Worm (Caenorhabditis elegans) whole organism, young adult: ENCODE results near the gene F52D2.7.

ENCODE experiments used
- B0035.1 ChIP-seq: sonication (generic microtip); optimal IDR thresholded peaks from 2 replicates; lab custom pipeline; 2016; ENCODE audit warnings: missing genetic modification characterization, mild to moderate bottlenecking, missing compliant biosample characterization, missing genotype, missing genetic modification reagents
- B0261.1 ChIP-seq: sonication (generic microtip); optimal IDR thresholded peaks from 2 replicates; lab custom pipeline; 2016; ENCODE audit warnings: mild to moderate bottlenecking, missing genetic modification characterization, moderate library complexity, missing compliant biosample characterization
- B0336.3 ChIP-seq: fragments of 200-800 bp; sonication (Bioruptor generic); IDR thresholded peaks from 2 replicates; pipeline ENCODE4 v1.3.6; 2022; ENCODE audit warnings: missing genetic modification characterization, missing compliant biosample characterization
- C06A6.2 ChIP-seq: fragments of 200-800 bp; sonication (Bioruptor generic); conservative IDR thresholded peaks from 2 replicates; pipeline ENCODE4 v1.3.6; 2022; ENCODE audit warnings: missing genetic modification characterization, missing compliant biosample characterization
- D2030.7 ChIP-seq: fragments of 200-800 bp; sonication (Bioruptor generic); IDR thresholded peaks from 2 replicates; pipeline ENCODE4 v1.3.6; 2022; ENCODE audit warnings: missing genetic modification reagents, missing genetic modification characterization, missing compliant biosample characterization
- F22D6.2 ChIP-seq: sonication (generic microtip); optimal IDR thresholded peaks from 2 replicates; lab custom pipeline; 2016; ENCODE audit warnings: mild to moderate bottlenecking, missing genetic modification characterization, missing compliant biosample characterization
- F37B4.10 ChIP-seq: fragments of 200-800 bp; sonication (Bioruptor generic); IDR thresholded peaks from 2 replicates; pipeline ENCODE4 v1.3.6; 2022; ENCODE audit warnings: missing genetic modification characterization, missing compliant biosample characterization
- F39B2.1 ChIP-seq: fragments of 200-800 bp; sonication (Bioruptor generic); IDR thresholded peaks from 2 replicates; pipeline ENCODE4 v1.3.6; 2022; ENCODE audit warnings: missing genetic modification reagents, missing genetic modification characterization, missing compliant biosample characterization
- F52B5.7 ChIP-seq: sonication (generic microtip); optimal IDR thresholded peaks from 2 replicates; lab custom pipeline; 2016; ENCODE audit warnings: mild to moderate bottlenecking, missing genetic modification characterization, missing compliant biosample characterization
- F57C9.4 ChIP-seq: sonication (generic microtip); optimal IDR thresholded peaks from 2 replicates; lab custom pipeline; 2017; ENCODE audit warnings: mild to moderate bottlenecking, missing genetic modification characterization, missing compliant biosample characterization
- K11D2.4 ChIP-seq: fragments of 200-800 bp; sonication (Bioruptor generic); IDR thresholded peaks from 2 replicates; pipeline ENCODE4 v1.3.6; 2022; ENCODE audit warnings: missing genetic modification reagents, missing genetic modification characterization, missing compliant biosample characterization
- ama-1 ChIP-seq, 3 experiments: fragments of 150-350 bp in 1 of 3; sonication (generic microtip) in 2 of 3; optimal IDR thresholded peaks; 2 replicates each; lab custom pipeline; 2014 to 2018; ENCODE audit warnings: missing biosample characterization in 2 of 3, missing genetic modification characterization in 2 of 3, missing genetic modification reagents in 2 of 3
- aptf-3 ChIP-seq: fragments of 200-800 bp; sonication (Bioruptor generic); IDR thresholded peaks from 2 replicates; pipeline ENCODE4 v1.3.6; 2022; ENCODE audit warnings: missing genetic modification characterization, missing compliant biosample characterization
- bed-2 ChIP-seq: fragments of 200-800 bp; sonication (Bioruptor generic); IDR thresholded peaks from 2 replicates; pipeline ENCODE4 v1.3.6; 2022; ENCODE audit warnings: missing genetic modification reagents, missing genetic modification characterization, missing compliant biosample characterization
- cebp-1 ChIP-seq, 2 experiments: fragments of 200-800 bp in 1 of 2; sonication (Bioruptor generic) in 1 of 2; sonication (generic microtip) in 1 of 2; IDR thresholded peaks in 1 of 2; optimal IDR thresholded peaks in 1 of 2; 2 replicates each; pipeline versions ENCODE4 v1.3.6 to Lab custom; 2017 to 2022; ENCODE audit warnings: missing compliant biosample characterization in 2 of 2, missing genetic modification characterization in 2 of 2, mild to moderate bottlenecking in 1 of 2, missing genetic modification reagents in 1 of 2, moderate library complexity in 1 of 2
- ceh-40 ChIP-seq: fragments of 200-800 bp; sonication (Bioruptor generic); IDR thresholded peaks from 2 replicates; pipeline ENCODE4 v1.3.6; 2022; ENCODE audit warnings: missing genetic modification characterization, missing compliant biosample characterization
- dpl-1 ChIP-seq: fragments of 150-350 bp; optimal IDR thresholded peaks from 2 replicates; lab custom pipeline; 2014; ENCODE audit warnings: missing biosample characterization, missing genetic modification reagents, missing genetic modification characterization
- efl-1 ChIP-seq: fragments of 150-350 bp; optimal IDR thresholded peaks from 2 replicates; lab custom pipeline; 2014; ENCODE audit warnings: missing biosample characterization, missing genetic modification reagents, missing genetic modification characterization
- egrh-3 ChIP-seq: fragments of 200-800 bp; sonication (Bioruptor generic); IDR thresholded peaks from 2 replicates; pipeline ENCODE4 v1.3.6; 2022; ENCODE audit warnings: missing genetic modification reagents, missing genetic modification characterization, missing compliant biosample characterization
- gei-17 ChIP-seq: fragments of 200-800 bp; sonication (Bioruptor generic); optimal IDR thresholded peaks from 2 replicates; lab custom pipeline; 2018; ENCODE audit warnings: mild to moderate bottlenecking, missing genetic modification characterization, missing compliant biosample characterization
- him-1 ChIP-seq: sonication (generic microtip); optimal IDR thresholded peaks from 2 replicates; lab custom pipeline; 2016; ENCODE audit warnings: missing genotype, missing genetic modification reagents, missing genetic modification characterization, missing compliant biosample characterization
- hlh-12 ChIP-seq: sonication (generic microtip); optimal IDR thresholded peaks from 2 replicates; lab custom pipeline; 2016; ENCODE audit warnings: missing genetic modification characterization, missing compliant biosample characterization
- hmg-1.2 ChIP-seq: fragments of 200-800 bp; sonication (Bioruptor generic); IDR thresholded peaks from 2 replicates; pipeline ENCODE4 v1.3.6; 2022; ENCODE audit warnings: missing genetic modification reagents, missing genetic modification characterization, missing compliant biosample characterization
- hsf-1 ChIP-seq: fragments of 200-800 bp; sonication (Bioruptor generic); IDR thresholded peaks from 2 replicates; pipeline ENCODE4 v1.3.6; 2022; ENCODE audit warnings: missing genetic modification reagents, missing genetic modification characterization, missing compliant biosample characterization
- let-607 ChIP-seq, 2 experiments: fragments of 200-800 bp in 1 of 2; sonication (Bioruptor generic) in 1 of 2; sonication (generic microtip) in 1 of 2; optimal IDR thresholded peaks; 2 replicates each; lab custom pipeline; 2016 to 2018; ENCODE audit warnings: mild to moderate bottlenecking in 2 of 2, missing compliant biosample characterization in 2 of 2, missing genetic modification characterization in 2 of 2, moderate library complexity in 2 of 2, missing genotype in 1 of 2
- lin-26 ChIP-seq: fragments of 200-800 bp; sonication (Bioruptor generic); IDR thresholded peaks from 2 replicates; pipeline ENCODE4 v1.3.6; 2022; ENCODE audit warnings: missing genetic modification reagents, missing genetic modification characterization, missing compliant biosample characterization
- lir-1 ChIP-seq: fragments of 200-800 bp; sonication (Bioruptor generic); conservative IDR thresholded peaks from 2 replicates; pipeline ENCODE4 v1.3.6; 2022; ENCODE audit warnings: missing genetic modification reagents, missing genetic modification characterization, missing compliant biosample characterization
- lsy-27 ChIP-seq: sonication (generic microtip); optimal IDR thresholded peaks from 2 replicates; lab custom pipeline; 2017; ENCODE audit warnings: missing genetic modification characterization, mild to moderate bottlenecking, missing compliant biosample characterization, antibody characterized with exemption, missing genotype, borderline replicate concordance; ENCODE audit not compliant: insufficient read depth
- madf-10 ChIP-seq: sonication (generic microtip); optimal IDR thresholded peaks from 2 replicates; lab custom pipeline; 2016; ENCODE audit warnings: mild to moderate bottlenecking, missing genetic modification characterization, missing compliant biosample characterization
- madf-6 ChIP-seq: fragments of 200-800 bp; sonication (Bioruptor generic); IDR thresholded peaks from 2 replicates; pipeline ENCODE4 v1.3.6; 2022; ENCODE audit warnings: missing genetic modification reagents, missing genetic modification characterization, missing compliant biosample characterization
- nhr-80 ChIP-seq: sonication (generic microtip); optimal IDR thresholded peaks from 2 replicates; lab custom pipeline; 2016; ENCODE audit warnings: missing genetic modification characterization, missing compliant biosample characterization
- rcor-1 ChIP-seq: fragments of 200-800 bp; sonication (Bioruptor generic); IDR thresholded peaks from 2 replicates; pipeline ENCODE4 v1.3.6; 2022; ENCODE audit warnings: missing genetic modification reagents, missing genetic modification characterization, missing compliant biosample characterization
- rpc-1 ChIP-seq, 2 experiments: fragments of 150-350 bp in 1 of 2; sonication (generic microtip) in 1 of 2; optimal IDR thresholded peaks; 2 replicates each; lab custom pipeline; 2014 to 2018; ENCODE audit warnings: missing biosample characterization in 1 of 2, missing genetic modification characterization in 1 of 2, missing genetic modification reagents in 1 of 2, missing genotype in 1 of 2
- snpc-1.1 ChIP-seq: sonication (generic microtip); optimal IDR thresholded peaks from 2 replicates; lab custom pipeline; 2017; ENCODE audit warnings: missing genetic modification characterization, mild to moderate bottlenecking, missing compliant biosample characterization, antibody characterized with exemption, moderate library complexity, missing genotype, missing genetic modification reagents; ENCODE audit not compliant: insufficient read depth
- snpc-3.4 ChIP-seq: sonication (generic microtip); optimal IDR thresholded peaks from 2 replicates; lab custom pipeline; 2017; ENCODE audit warnings: missing genetic modification characterization, mild to moderate bottlenecking, missing compliant biosample characterization, antibody characterized with exemption, moderate library complexity, missing genotype, missing genetic modification reagents
- sptf-2 ChIP-seq: fragments of 200-800 bp; sonication (Bioruptor generic); optimal IDR thresholded peaks from 2 replicates; lab custom pipeline; 2018; ENCODE audit warnings: mild to moderate bottlenecking, missing genetic modification characterization, missing compliant biosample characterization
- tbx-9 ChIP-seq: sonication (generic microtip); optimal IDR thresholded peaks from 2 replicates; lab custom pipeline; 2016; ENCODE audit warnings: borderline replicate concordance, missing genetic modification characterization, inconsistent platforms, missing compliant biosample characterization
- tlf-1 ChIP-seq: fragments of 200-800 bp; sonication (Bioruptor generic); optimal IDR thresholded peaks from 2 replicates; lab custom pipeline; 2018; ENCODE audit warnings: mild to moderate bottlenecking, missing genetic modification characterization, missing compliant biosample characterization
- unc-62 ChIP-seq: fragments of 150-350 bp; optimal IDR thresholded peaks from 2 replicates; lab custom pipeline; 2014; ENCODE audit warnings: missing biosample characterization, missing genetic modification reagents, missing genetic modification characterization
- ztf-25 ChIP-seq: fragments of 200-800 bp; sonication (Bioruptor generic); IDR thresholded peaks from 2 replicates; pipeline ENCODE4 v1.3.6; 2022; ENCODE audit warnings: missing genetic modification reagents, missing genetic modification characterization, missing compliant biosample characterization

F52D2.7 gene

ce11 chrX:1974699-1975098 is 12.3 kb downstream of the F52D2.7 start, which contains the start of gene F52D2.5:
Gene F52D2.5, minus strand, starts transcription at chrX:1974799.
- TF ChIP-seq madf-6 (GFP tag; lab: Robert Waterston, UW) (no peak), tlf-1 (GFP tag; lab: Kevin White, UChicago) (no peak), aptf-3 (no peak), F57C9.4 (tag; lab: Kevin White, UChicago) (no peak), egrh-3 (GFP tag; lab: Robert Waterston, UW) (no peak), him-1 (tag; lab: Kevin White, UChicago) (no peak), D2030.7 (GFP tag; lab: Robert Waterston, UW) (no peak), ceh-40 (GFP tag; lab: Robert Waterston, UW) (no peak), C06A6.2 (GFP tag; lab: Robert Waterston, UW) (no peak), hlh-12 (tag; lab: Kevin White, UChicago) (no peak), let-607 (tag; optimal IDR thresholded peaks at IDR 0.05; lab: Kevin White, UChicago) (no peak), ama-1 (optimal IDR thresholded peaks at IDR 0.05; lab: Kevin White, UChicago) (no peak), ama-1 (GFP tag; optimal IDR thresholded peaks at IDR 0.05; lab: Kevin White, UChicago) (no peak)
- TF ChIP-seq, all 124 proteins: peak for 0

DNA sequence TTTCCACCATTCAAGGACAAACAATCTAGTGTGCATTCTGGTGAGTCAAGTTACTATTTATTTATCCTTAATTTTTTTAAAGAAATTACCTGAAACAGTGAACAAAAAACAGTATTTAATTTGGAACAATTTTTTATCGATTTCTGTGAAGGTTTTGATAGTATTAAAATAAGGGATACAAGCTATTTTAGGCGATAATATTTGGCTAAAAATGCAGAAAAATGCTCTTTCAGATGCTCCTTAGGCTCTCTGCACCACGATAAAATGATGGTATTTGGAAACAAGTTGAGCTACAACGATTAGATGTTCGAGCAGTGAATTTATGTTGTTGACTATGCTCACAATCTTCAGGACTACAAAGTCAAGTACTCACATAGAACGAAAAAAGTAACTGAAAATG is 13.3 kb downstream of the F52D2.7 start, which contains the start of gene F52D2.6:
Gene F52D2.6, plus strand, starts transcription at position 301 of the 400 bp plus-strand sequence.
- TF ChIP-seq D2030.7 (GFP tag; lab: Robert Waterston, UW) (no peak), snpc-1.1 (tag; lab: Kevin White, UChicago) (no peak), lsy-27 (tag; lab: Kevin White, UChicago) (no peak), cebp-1 (GFP tag; IDR thresholded peaks at IDR 0.05; lab: Robert Waterston, UW) (no peak), cebp-1 (tag; optimal IDR thresholded peaks at IDR 0.05; lab: Kevin White, UChicago) (no peak), rcor-1 (GFP tag; lab: Robert Waterston, UW) (no peak), F22D6.2 (tag; lab: Kevin White, UChicago) (no peak), sptf-2 (no peak), unc-62 (GFP tag; lab: Kevin White, UChicago) (no peak), F52B5.7 (tag; lab: Kevin White, UChicago) (no peak), hsf-1 (GFP tag; lab: Robert Waterston, UW) (no peak), nhr-80 (tag; lab: Kevin White, UChicago) (no peak), F37B4.10 (GFP tag; lab: Robert Waterston, UW) (no peak), lir-1 (GFP tag; lab: Robert Waterston, UW) (no peak), lin-26 (GFP tag; lab: Robert Waterston, UW) (no peak), B0035.1 (tag; lab: Kevin White, UChicago) (no peak), madf-10 (no peak), gei-17 (GFP tag; lab: Kevin White, UChicago) (no peak)

DNA sequence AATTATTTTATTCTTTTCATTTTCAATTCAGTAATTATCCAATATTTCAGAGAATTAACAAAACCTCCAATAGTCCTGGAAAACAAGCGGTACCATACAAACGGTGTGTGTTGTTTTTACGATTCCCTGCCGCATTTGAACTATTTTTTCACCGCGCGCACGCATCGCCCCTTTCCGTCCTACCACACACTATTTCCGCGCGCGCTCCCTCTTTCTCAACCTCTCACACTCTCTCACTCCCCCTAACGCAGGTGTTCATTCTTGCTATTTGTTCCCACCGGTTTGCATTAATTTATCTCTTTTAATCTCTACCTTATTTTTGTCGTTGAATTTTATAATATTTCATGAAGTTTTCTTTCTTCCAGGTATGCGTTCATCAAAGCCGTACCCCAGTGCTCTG is 15.3 kb downstream of the F52D2.7 start, which contains the start of gene F52D2.12:
Gene F52D2.12, plus strand, starts transcription at position 307 of the 400 bp plus-strand sequence.
- TF ChIP-seq madf-6 (GFP tag; lab: Robert Waterston, UW) (peak; percentile 33; the same call in 1 of the 2 replicates), efl-1 (peak; percentile 42), tbx-9 (no peak), egrh-3 (GFP tag; lab: Robert Waterston, UW) (0 out of 2 replicates have a peak, but pooled peaks have one; percentile 14), hmg-1.2 (GFP tag; lab: Robert Waterston, UW) (peak; percentile 29; the same call in 1 of the 2 replicates)

- no peak for TF ChIP-seq dpl-1 (GFP tag; lab: Kevin White, UChicago)
- TF ChIP-seq K11D2.4 (GFP tag; lab: Robert Waterston, UW) = no peak
- no peak for TF ChIP-seq F39B2.1
- TF ChIP-seq ztf-25 (GFP tag; lab: Robert Waterston, UW) = no peak
- no peak for TF ChIP-seq B0261.1 (tag; lab: Kevin White, UChicago)
- no peak for TF ChIP-seq rpc-1 (optimal IDR thresholded peaks at IDR 0.05; lab: Kevin White, UChicago)
- TF ChIP-seq rpc-1 (tag; optimal IDR thresholded peaks at IDR 0.05; lab: Kevin White, UChicago) = no peak
- TF ChIP-seq B0336.3 (GFP tag; lab: Robert Waterston, UW) = no peak
- no peak for TF ChIP-seq snpc-3.4 (tag; lab: Kevin White, UChicago)
- no peak for TF ChIP-seq bed-2 (GFP tag; lab: Robert Waterston, UW)
These were observed 19.3 kb downstream of the F52D2.7 start for ce11 chrX:1981654-1982053.
